Fruit fly (Drosophila melanogaster): Measurements from ENCODE around the gene CG42813.
A peak's percentile ranks its signal among the peaks of the same experiment; 100 is the strongest.

The CG42813 gene

DNA sequence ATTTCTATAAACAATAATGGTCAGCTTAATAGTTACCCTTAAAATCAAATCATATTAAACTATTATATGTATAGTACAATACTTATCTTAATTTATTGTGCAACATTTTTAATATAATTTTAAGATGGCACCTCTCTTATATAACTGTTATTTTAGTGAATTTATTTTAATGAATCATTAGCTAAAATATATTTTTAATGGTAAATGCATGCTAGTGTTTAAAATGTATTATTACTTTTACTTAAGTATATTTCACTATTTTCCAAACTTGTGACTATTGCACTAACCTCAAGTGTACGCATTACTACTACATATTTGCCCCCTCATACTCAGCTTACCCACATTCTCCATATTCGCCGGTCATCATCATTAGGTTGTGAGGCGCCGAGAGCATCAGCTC lies 17.9 kb upstream of the CG42813 start (continued):
- TF ChIP-seq ewg (GFP tag; optimal IDR thresholded peaks at IDR 0.05) (peak; percentile 54), Elba2 (GFP tag; optimal IDR thresholded peaks at IDR 0.05) (no peak), CG1603 (tag; optimal IDR thresholded peaks at IDR 0.05) (no peak), CG17186 (GFP tag; optimal IDR thresholded peaks at IDR 0.05) (no peak), br (optimal IDR thresholded peaks at IDR 0.05) (no peak), CG42726 (GFP tag; IDR thresholded peaks at IDR 0.05; ENCODE audit: partially characterized antibody) (no peak), CG12104 (GFP tag; optimal IDR thresholded peaks at IDR 0.05) (peak; percentile 75), HHEX (GFP tag; optimal IDR thresholded peaks at IDR 0.05) (peak; percentile 59), CG3065 (GFP tag; optimal IDR thresholded peaks at IDR 0.05) (peak; percentile 12), CG33213 (GFP tag; optimal IDR thresholded peaks at IDR 0.05) (no peak), zfh1 (GFP tag; IDR thresholded peaks at IDR 0.05) (peak; percentile 46; the same call in 1 of the 3 replicates), zen2 (GFP tag; IDR thresholded peaks at IDR 0.05; ENCODE audit: partially characterized antibody) (no peak), pnt (GFP tag; optimal IDR thresholded peaks at IDR 0.05) (no peak), Oli (tag; optimal IDR thresholded peaks at IDR 0.05) (peak; percentile 84), Tbp (GFP tag; optimal IDR thresholded peaks at IDR 0.05) (no peak), CG17912 (GFP tag; optimal IDR thresholded peaks at IDR 0.05) (no peak), CG6683 (GFP tag; optimal IDR thresholded peaks at IDR 0.05) (peak; percentile 7), CG9727 (GFP tag; optimal IDR thresholded peaks at IDR 0.05) (peak; percentile 87), NfI (GFP tag; optimal IDR thresholded peaks at IDR 0.05) (peak; percentile 52), mirr (GFP tag; optimal IDR thresholded peaks at IDR 0.05) (no peak), CG31224 (GFP tag; IDR thresholded peaks at IDR 0.05) (no peak), CG6272 (GFP tag; IDR thresholded peaks at IDR 0.05) (no peak), CG13894 (tag; optimal IDR thresholded peaks at IDR 0.05) (peak; percentile 7), CG8359 (GFP tag; optimal IDR thresholded peaks at IDR 0.05; ENCODE audit: borderline replicate concordance) (peak; percentile 2), Trl (optimal IDR thresholded peaks at IDR 0.05) (no peak), Trl (GFP tag; optimal IDR thresholded peaks at IDR 0.05) (no peak), CG15479 (GFP tag; optimal IDR thresholded peaks at IDR 0.05) (no peak), Fer1 (GFP tag; optimal IDR thresholded peaks at IDR 0.05) (peak; percentile 81), CG31388 (GFP tag; optimal IDR thresholded peaks at IDR 0.05) (no peak), NK7.1 (GFP tag; optimal IDR thresholded peaks at IDR 0.05) (no peak), CG12942 (GFP tag; optimal IDR thresholded peaks at IDR 0.05) (peak; percentile 46), Dfd (GFP tag; optimal IDR thresholded peaks at IDR 0.05) (no peak), Fer2 (tag; optimal IDR thresholded peaks at IDR 0.05) (peak; percentile 21), CG43689 (GFP tag; IDR thresholded peaks at IDR 0.05) (no peak), ind (GFP tag; optimal IDR thresholded peaks at IDR 0.05) (peak; percentile 69), usp (GFP tag; optimal IDR thresholded peaks at IDR 0.05) (no peak), H2.0 (GFP tag; IDR thresholded peaks at IDR 0.05) (peak; percentile 58), disco-r (GFP tag; optimal IDR thresholded peaks at IDR 0.05) (no peak), knrl (GFP tag; IDR thresholded peaks at IDR 0.05; ENCODE audit: partially characterized antibody) (no peak), ems (GFP tag; optimal IDR thresholded peaks at IDR 0.05) (no peak), CG6854 (GFP tag; optimal IDR thresholded peaks at IDR 0.05) (peak; percentile 57), pita (GFP tag; optimal IDR thresholded peaks at IDR 0.05) (no peak), Doc2 (GFP tag; IDR thresholded peaks at IDR 0.05) (no peak), onecut (GFP tag; IDR thresholded peaks at IDR 0.05) (peak; percentile 56), mam (GFP tag; optimal IDR thresholded peaks at IDR 0.05) (no peak), CG13287 (GFP tag; IDR thresholded peaks at IDR 0.05; ENCODE audit: partially characterized antibody) (no peak), HmgZ (tag; optimal IDR thresholded peaks at IDR 0.05) (peak; percentile 61), CG1832 (GFP tag; optimal IDR thresholded peaks at IDR 0.05) (no peak), CG1529 (GFP tag; optimal IDR thresholded peaks at IDR 0.05) (peak; percentile 60), CkIIα-i1 (GFP tag; IDR thresholded peaks at IDR 0.05) (no peak), CG10654 (GFP tag; optimal IDR thresholded peaks at IDR 0.05) (peak; percentile 33), Fer3 (tag; optimal IDR thresholded peaks at IDR 0.05) (peak; percentile 82)
